Worm (Caenorhabditis elegans) whole organism, late embryonic: ENCODE results near the gene mpst-7.

ENCODE experiments used
- ceh-18 ChIP-seq: sonication (generic microtip); optimal IDR thresholded peaks from 2 replicates; lab custom pipeline; 2016; ENCODE audit warnings: missing genetic modification characterization, missing compliant biosample characterization
- ceh-19 ChIP-seq: fragments of 200-800 bp; sonication (Bioruptor generic); optimal IDR thresholded peaks from 2 replicates; lab custom pipeline; 2018; ENCODE audit warnings: mild to moderate bottlenecking, missing genetic modification characterization, missing compliant biosample characterization
- fkh-6 ChIP-seq: sonication (generic microtip); optimal IDR thresholded peaks from 2 replicates; lab custom pipeline; 2016; ENCODE audit warnings: missing genetic modification characterization, missing compliant biosample characterization
- gmeb-2 ChIP-seq: sonication (generic microtip); optimal IDR thresholded peaks from 2 replicates; lab custom pipeline; 2016; ENCODE audit warnings: missing genetic modification characterization, inconsistent platforms, missing compliant biosample characterization
- lim-6 ChIP-seq: sonication (generic microtip); optimal IDR thresholded peaks from 2 replicates; lab custom pipeline; 2016; ENCODE audit warnings: missing genetic modification characterization, missing compliant biosample characterization
- nhr-11 ChIP-seq: fragments of 150-350 bp; optimal IDR thresholded peaks from 2 replicates; lab custom pipeline; 2014; ENCODE audit warnings: missing biosample characterization, missing genetic modification characterization
- pha-2 ChIP-seq: sonication (generic microtip); optimal IDR thresholded peaks from 2 replicates; lab custom pipeline; 2017; ENCODE audit warnings: mild to moderate bottlenecking, missing genetic modification characterization, missing compliant biosample characterization
- pqm-1 ChIP-seq: sonication (generic microtip); optimal IDR thresholded peaks from 2 replicates; lab custom pipeline; 2016; ENCODE audit warnings: missing genetic modification characterization, missing compliant biosample characterization
- tbx-2 ChIP-seq: sonication (generic microtip); optimal IDR thresholded peaks from 2 replicates; lab custom pipeline; 2016; ENCODE audit warnings: missing genetic modification characterization, missing compliant biosample characterization

DNA sequence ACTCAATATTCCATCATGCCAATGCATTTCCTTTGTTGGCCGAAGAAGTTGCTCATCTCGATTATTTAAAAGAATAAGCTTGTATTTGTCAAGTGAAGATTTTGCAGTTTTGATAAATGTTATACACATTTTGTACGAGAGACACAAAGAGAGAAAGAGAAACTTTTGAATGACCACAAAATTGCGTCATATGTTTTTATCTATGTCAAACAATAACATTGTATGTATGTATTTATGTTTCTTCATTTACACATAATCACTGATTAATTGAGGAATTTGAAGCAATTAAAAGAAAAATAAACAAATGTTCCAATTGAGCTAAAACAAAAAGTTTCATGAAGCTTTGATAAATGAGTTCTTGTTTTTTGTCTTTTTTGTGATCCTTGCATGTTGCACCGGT lies 2.3 kb upstream of the mpst-7 start, which contains the start of gene hrg-9:
- TF ChIP-seq ceh-19 (no peak), ceh-18 (tag; lab: Kevin White, UChicago) (no peak), gmeb-2 (tag; lab: Kevin White, UChicago) (no peak), tbx-2 (tag; lab: Kevin White, UChicago) (no peak), nhr-11 (tag; lab: Kevin White, UChicago) (no peak), lim-6 (tag; lab: Kevin White, UChicago) (no peak), pqm-1 (tag; lab: Kevin White, UChicago) (no peak), fkh-6 (tag; lab: Kevin White, UChicago) (no peak), pha-2 (tag; lab: Kevin White, UChicago) (no peak)
